Worm (Caenorhabditis elegans): ENCODE results near the gene srt-68.

Gene srt-68

DNA sequence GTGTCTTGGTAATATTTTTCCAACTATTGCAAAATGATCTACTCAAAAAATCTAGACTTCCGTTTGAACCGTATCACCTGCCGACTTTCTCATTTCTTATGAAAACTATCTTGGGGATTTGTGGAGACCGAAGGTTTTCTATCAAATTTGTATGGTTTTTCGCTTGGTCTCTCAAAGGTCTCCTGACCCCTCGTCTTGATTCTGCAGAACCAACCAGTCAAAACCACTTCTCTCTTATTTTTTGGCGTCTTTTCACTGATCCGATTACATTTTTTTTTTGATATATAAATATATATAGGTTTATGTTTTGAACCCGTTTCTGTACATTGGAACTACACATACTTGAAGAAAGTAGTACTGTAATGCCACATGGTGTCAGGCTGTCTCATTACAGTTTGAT, 26.3 kb downstream of the srt-68 start:
- TF ChIP-seq lir-3 (tag; optimal IDR thresholded peaks at IDR 0.05; ENCODE audit: poor library complexity) = no peak
- no peak for TF ChIP-seq ceh-88 (GFP tag; IDR thresholded peaks at IDR 0.05)
- peak; percentile 64 for TF ChIP-seq nhr-85 (tag)
- TF ChIP-seq nhr-77 (tag; optimal IDR thresholded peaks at IDR 0.05) = no peak
- no peak for TF ChIP-seq efl-1 (optimal IDR thresholded peaks at IDR 0.05)
- peak in 1 of 2 experiments; percentile 90 for TF ChIP-seq efl-1 (GFP tag; optimal IDR thresholded peaks at IDR 0.05 in 1 of 2)
- TF ChIP-seq blmp-1 (tag; optimal IDR thresholded peaks at IDR 0.05) = peak; percentile 36
- TF ChIP-seq lin-13 (GFP tag; optimal IDR thresholded peaks at IDR 0.05) = no peak
- TF ChIP-seq lin-14 (GFP tag; optimal IDR thresholded peaks at IDR 0.05) = peak; percentile 41

DNA sequence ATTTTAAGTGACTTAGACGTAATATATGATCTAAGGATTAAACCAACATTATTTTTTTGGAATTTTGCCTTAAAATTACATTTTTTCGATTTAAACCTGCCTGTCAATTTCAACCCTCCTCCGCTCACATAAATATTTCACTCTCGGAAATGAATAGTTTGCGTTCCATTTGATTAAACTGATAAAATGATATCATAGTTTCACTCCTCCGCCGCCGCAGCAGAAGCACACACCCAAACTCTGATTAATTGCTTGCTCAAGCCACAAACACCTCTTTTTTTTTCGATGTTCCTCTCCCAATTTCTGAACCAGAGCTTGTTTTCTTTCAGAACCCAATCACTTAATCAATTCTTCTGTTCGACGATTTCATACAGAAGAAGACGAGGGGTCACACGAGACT, 28.9 kb downstream of the srt-68 start, which contains the start of gene Y49G5B.1:
Gene Y49G5B.1 (plus strand): TSS at position 324 of the 400 bp plus-strand sequence.
- no peak for TF ChIP-seq fkh-4 (tag; optimal IDR thresholded peaks at IDR 0.05; ENCODE audit: borderline replicate concordance)
- TF ChIP-seq nhr-237 (tag; optimal IDR thresholded peaks at IDR 0.05) = no peak
- TF ChIP-seq lin-39 (tag; optimal IDR thresholded peaks at IDR 0.05) = no peak
- TF ChIP-seq C04F5.9 (tag; optimal IDR thresholded peaks at IDR 0.05) = no peak
- TF ChIP-seq skn-1 (tag; optimal IDR thresholded peaks at IDR 0.05) = no peak
- TF ChIP-seq unc-130 (tag; optimal IDR thresholded peaks at IDR 0.05) = no peak
- TF ChIP-seq aha-1 (tag; optimal IDR thresholded peaks at IDR 0.05) = no peak
- no peak for TF ChIP-seq pqm-1 (tag; optimal IDR thresholded peaks at IDR 0.05)
- TF ChIP-seq unc-62 (GFP tag; optimal IDR thresholded peaks at IDR 0.05) = no peak
- no peak for TF ChIP-seq lsy-2 (tag; optimal IDR thresholded peaks at IDR 0.05)
- no peak for TF ChIP-seq efl-1 (optimal IDR thresholded peaks at IDR 0.05)
- TF ChIP-seq efl-1 (GFP tag; optimal IDR thresholded peaks at IDR 0.05 in 1 of 2) = no peak
- TF ChIP-seq fkh-8 (tag; optimal IDR thresholded peaks at IDR 0.05) = no peak
- TF ChIP-seq lir-3 (tag; optimal IDR thresholded peaks at IDR 0.05; ENCODE audit: poor library complexity) = no peak
- no peak for TF ChIP-seq nhr-77 (tag; optimal IDR thresholded peaks at IDR 0.05)

DNA sequence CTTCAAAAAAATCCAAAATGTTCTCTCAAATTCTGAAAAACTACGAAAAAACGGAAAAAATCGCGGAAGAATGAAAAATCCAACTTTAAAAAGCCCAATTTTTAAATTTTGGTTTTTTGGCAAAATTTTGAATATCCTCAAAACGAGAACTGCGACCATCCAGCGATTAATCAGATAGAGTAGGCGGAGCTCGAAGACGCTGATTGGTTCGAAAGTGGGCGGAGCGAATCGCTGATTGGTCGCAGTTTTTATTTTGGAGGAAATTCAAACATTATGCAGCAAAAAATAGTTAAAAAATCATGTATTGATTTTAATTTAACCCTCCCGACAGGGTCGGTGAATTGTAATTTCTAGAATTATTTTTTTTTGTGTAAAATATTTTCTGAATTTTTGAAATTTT, 38.2 kb downstream of the srt-68 start:
- TF ChIP-seq egl-27 (tag; optimal IDR thresholded peaks at IDR 0.05) (no peak), nhr-85 (tag) (peak; percentile 27), jun-1 (tag; optimal IDR thresholded peaks at IDR 0.05) (no peak), blmp-1 (tag; optimal IDR thresholded peaks at IDR 0.05) (no peak), mab-9 (GFP tag; IDR thresholded peaks at IDR 0.05) (no peak), ztf-11 (tag; optimal IDR thresholded peaks at IDR 0.05) (no peak), nhr-90 (tag; optimal IDR thresholded peaks at IDR 0.05; ENCODE audit: poor library complexity) (no peak), sup-37 (GFP tag; optimal IDR thresholded peaks at IDR 0.05) (no peak), C04F5.9 (tag; optimal IDR thresholded peaks at IDR 0.05) (no peak), hlh-4 (tag; optimal IDR thresholded peaks at IDR 0.05) (no peak), efl-1 (optimal IDR thresholded peaks at IDR 0.05) (no peak), efl-1 (GFP tag; optimal IDR thresholded peaks at IDR 0.05 in 1 of 2) (peak in 1 of 2 experiments; percentile 16), lsy-2 (tag; optimal IDR thresholded peaks at IDR 0.05) (no peak), mdl-1 (tag; optimal IDR thresholded peaks at IDR 0.05) (no peak), nhr-12 (tag; optimal IDR thresholded peaks at IDR 0.05) (no peak), irx-1 (tag; optimal IDR thresholded peaks at IDR 0.05) (no peak), lin-13 (GFP tag; optimal IDR thresholded peaks at IDR 0.05) (no peak)

DNA sequence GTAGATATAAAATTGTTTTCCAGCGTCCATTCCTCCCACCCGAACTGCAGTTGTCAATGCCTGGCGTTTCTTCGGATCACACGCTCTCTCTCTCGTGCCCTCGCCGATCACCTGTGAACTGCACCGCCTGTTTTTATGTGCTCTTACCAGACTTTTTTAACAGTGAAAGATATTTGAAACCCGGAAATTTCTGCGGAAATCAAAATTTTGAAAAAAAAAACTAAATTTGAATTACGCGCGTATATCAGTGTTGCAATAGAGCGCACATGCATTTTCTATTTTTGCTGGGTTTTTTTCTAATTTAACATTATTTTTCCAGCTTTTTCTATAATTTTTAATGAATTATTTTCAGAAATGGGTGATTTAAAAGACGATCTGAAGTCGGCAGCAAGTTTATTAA, 47.8 kb downstream of the srt-68 start, which contains the start of gene ttc-37:
Gene ttc-37 (plus strand): TSS at position 349 of the 400 bp plus-strand sequence.
- TF ChIP-seq dsc-1 (tag; optimal IDR thresholded peaks at IDR 0.05) (peak; percentile 75), rnt-1 (tag; optimal IDR thresholded peaks at IDR 0.05) (peak; percentile 66), tbx-2 (tag; optimal IDR thresholded peaks at IDR 0.05) (peak; percentile 61), nhr-71 (tag; optimal IDR thresholded peaks at IDR 0.05) (peak; percentile 87), unc-86 (tag; optimal IDR thresholded peaks at IDR 0.05) (peak; percentile 65), tlp-1 (tag; optimal IDR thresholded peaks at IDR 0.05) (no peak), lin-13 (GFP tag; optimal IDR thresholded peaks at IDR 0.05) (peak; percentile 38), irx-1 (tag; optimal IDR thresholded peaks at IDR 0.05) (peak; percentile 64), unc-98 (GFP tag; IDR thresholded peaks at IDR 0.05) (0 out of 2 replicates have a peak, but pooled peaks have one; percentile 7), ceh-82 (tag; optimal IDR thresholded peaks at IDR 0.05) (peak; percentile 31 to 65 (median 51)), ets-5 (GFP tag; IDR thresholded peaks at IDR 0.05) (no peak), sup-37 (GFP tag; optimal IDR thresholded peaks at IDR 0.05) (no peak), grh-1 (GFP tag; IDR thresholded peaks at IDR 0.05) (no peak), ces-1 (GFP tag; optimal IDR thresholded peaks at IDR 0.05) (no peak), C04F5.9 (tag; optimal IDR thresholded peaks at IDR 0.05) (no peak), lin-35 (GFP tag; optimal IDR thresholded peaks at IDR 0.05) (peak; percentile 97 to 99), xbp-1 (tag; optimal IDR thresholded peaks at IDR 0.05) (peak; percentile 65), pax-3 (tag; optimal IDR thresholded peaks at IDR 0.05) (no peak), elt-3 (tag; optimal IDR thresholded peaks at IDR 0.05) (peak in 2 of 6 experiments; percentile 15 to 55), jun-1 (tag; optimal IDR thresholded peaks at IDR 0.05) (peak; percentile 19), dpl-1 (GFP tag; optimal IDR thresholded peaks at IDR 0.05) (peak; percentile 96 to 98 (median 98)), ceh-88 (GFP tag; IDR thresholded peaks at IDR 0.05) (no peak), efl-1 (optimal IDR thresholded peaks at IDR 0.05) (peak; percentile 98 to 99), efl-1 (GFP tag; optimal IDR thresholded peaks at IDR 0.05 in 1 of 2) (peak; percentile 98 to 100)

All from whole organism, L1 larva.